Worm (Caenorhabditis elegans) whole organism, L3 larva: ENCODE data around the gene thoc-7.

Experiments used
- aly-2 ChIP-seq: fragments of 150-350 bp; optimal IDR thresholded peaks from 2 replicates; lab custom pipeline; 2014; ENCODE audit warnings: missing biosample characterization, missing genetic modification characterization
- elt-2 ChIP-seq: sonication (generic microtip); optimal IDR thresholded peaks from 2 replicates; lab custom pipeline; 2016; ENCODE audit warnings: missing genetic modification reagents, mild to moderate bottlenecking, missing genetic modification characterization, missing compliant biosample characterization
- nhr-12 ChIP-seq: fragments of 150-350 bp; optimal IDR thresholded peaks from 2 replicates; lab custom pipeline; 2014; ENCODE audit warnings: missing biosample characterization, missing genetic modification characterization
- nhr-237 ChIP-seq: fragments of 150-350 bp; optimal IDR thresholded peaks from 2 replicates; lab custom pipeline; 2014; ENCODE audit warnings: missing biosample characterization, missing genetic modification characterization
- nhr-28 ChIP-seq: fragments of 150-350 bp; optimal IDR thresholded peaks from 2 replicates; lab custom pipeline; 2014; ENCODE audit warnings: missing biosample characterization, missing genetic modification characterization
- unc-39 ChIP-seq: sonication (generic microtip); optimal IDR thresholded peaks from 4 replicates; lab custom pipeline; 2017; ENCODE audit warnings: missing biosample characterization, missing genetic modification characterization

ce11 chrIV:13882573-13882972 is at the start of gene thoc-7:
- TF ChIP-seq nhr-28 (tag; lab: Kevin White, UChicago) (no peak), nhr-237 (tag; lab: Kevin White, UChicago) (no peak), elt-2 (no peak), unc-39 (tag; lab: Kevin White, UChicago) (no peak), aly-2 (tag; lab: Kevin White, UChicago) (no peak), nhr-12 (tag; lab: Kevin White, UChicago) (no peak)
